Fruit fly (Drosophila melanogaster) ovary, adult (tissue): ENCODE measurements around the gene CG13891.

ENCODE experiments used
- CG17801 ChIP-seq: fragments of 200-800 bp; optimal IDR thresholded peaks from 2 replicates; lab custom pipeline; 2019; ENCODE audit warnings: missing biosample characterization, mild to moderate bottlenecking, missing genetic modification characterization, moderate library complexity; ENCODE audit not compliant: partially characterized antibody

Gene CG13891

dm6 chr3L:438297-438696 lies 4.6 kb upstream of the CG13891 start:
- no peak for TF ChIP-seq CG17801 (GFP tag; lab: Kevin White, UChicago)

DNA sequence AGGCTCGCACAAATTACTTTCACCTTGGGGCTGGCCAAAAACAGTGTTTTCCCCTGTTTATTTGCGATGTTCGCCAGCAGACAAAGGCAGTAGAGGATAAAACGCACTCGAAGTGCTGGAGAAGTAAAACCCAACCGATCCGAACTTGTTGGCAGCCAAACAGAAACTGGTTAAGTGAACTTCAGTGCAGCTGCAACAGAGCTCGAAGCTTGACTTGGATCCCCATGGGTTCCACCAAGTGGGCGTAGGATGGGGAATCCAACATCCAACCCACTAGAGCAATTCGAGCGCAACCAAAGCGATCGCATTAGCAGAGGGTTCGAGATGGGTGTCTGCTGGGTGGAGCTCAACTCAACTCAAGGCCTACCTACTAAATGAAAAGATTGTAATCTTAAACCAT lies 3.9 kb upstream of the CG13891 start:
- no peak for TF ChIP-seq CG17801 (GFP tag; lab: Kevin White, UChicago)

dm6 chr3L:433354-433753 lies 352 bp downstream of the CG13891 start:
- TF ChIP-seq CG17801 (GFP tag; lab: Kevin White, UChicago) = no peak

dm6 chr3L:432565-432964 lies 1.1 kb downstream of the CG13891 start:
- TF ChIP-seq CG17801 (GFP tag; lab: Kevin White, UChicago) = no peak

DNA sequence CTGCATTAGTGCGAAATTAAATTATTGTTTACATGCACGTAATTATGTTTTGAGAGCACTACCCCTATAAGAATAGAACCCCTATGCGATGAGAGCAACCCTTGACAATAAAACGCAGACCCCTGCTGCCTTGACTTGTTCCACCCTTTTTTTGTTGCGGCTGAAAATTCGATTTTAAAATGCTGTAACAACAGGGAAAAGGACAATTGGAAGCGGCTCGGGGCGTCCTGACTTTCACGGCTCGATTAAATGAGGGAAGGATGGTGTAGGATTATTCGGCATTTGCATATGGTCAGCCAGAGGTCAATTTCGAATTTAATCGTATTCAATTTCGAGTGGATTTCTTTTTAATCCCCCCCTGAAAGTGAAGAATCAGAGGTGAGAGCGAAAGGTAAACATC lies 9.1 kb downstream of the CG13891 start:
- TF ChIP-seq CG17801 (GFP tag; lab: Kevin White, UChicago) = no peak

DNA sequence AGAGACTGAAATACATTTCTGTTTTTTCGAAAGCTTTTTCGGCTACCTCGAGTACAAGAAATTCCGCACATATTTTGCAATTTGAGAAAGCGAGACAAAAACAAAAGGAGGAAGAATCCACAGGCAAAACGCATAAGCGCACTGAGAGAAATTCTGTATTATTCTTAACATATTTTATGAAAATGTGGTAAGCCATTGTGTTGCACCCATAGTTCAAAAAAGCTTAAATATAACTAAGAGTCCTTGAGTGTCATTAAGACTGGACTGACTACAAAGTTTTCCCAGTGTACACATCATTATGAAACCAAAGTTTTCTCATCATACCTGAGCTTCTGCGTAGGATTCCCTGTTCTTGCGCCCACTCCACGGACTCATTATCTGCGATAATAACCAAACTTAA lies 13.1 kb downstream of the CG13891 start:
- no peak for TF ChIP-seq CG17801 (GFP tag; lab: Kevin White, UChicago)

dm6 chr3L:416329-416728 lies 17.4 kb downstream of the CG13891 start:
- no peak for TF ChIP-seq CG17801 (GFP tag; lab: Kevin White, UChicago)

- TF ChIP-seq CG17801 (GFP tag; lab: Kevin White, UChicago) = no peak
These were observed 23.9 kb downstream of the CG13891 start for dm6 chr3L:409791-410190.

- TF ChIP-seq CG17801 (GFP tag; lab: Kevin White, UChicago) = no peak
These were observed 33.5 kb downstream of the CG13891 start for dm6 chr3L:400252-400651.

DNA sequence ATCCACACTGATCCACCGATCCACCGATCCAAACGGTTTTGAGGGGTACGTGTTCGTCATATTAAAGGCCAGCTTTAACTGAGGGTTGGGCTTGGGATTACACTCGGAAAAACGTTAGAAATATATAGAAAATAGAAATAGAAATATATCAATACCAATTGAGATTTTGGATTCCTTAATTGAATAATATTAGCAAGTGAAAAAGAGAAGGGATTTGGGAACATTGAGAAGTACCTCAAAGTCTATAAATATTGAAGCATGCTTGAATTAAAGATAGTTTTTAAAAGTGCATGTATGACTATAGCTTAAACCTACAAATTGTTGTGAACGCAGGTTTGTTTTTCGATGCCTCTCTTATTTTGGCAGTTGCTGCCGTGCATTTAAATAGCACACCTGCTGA lies 38.5 kb downstream of the CG13891 start:
- TF ChIP-seq CG17801 (GFP tag; lab: Kevin White, UChicago) = no peak

DNA sequence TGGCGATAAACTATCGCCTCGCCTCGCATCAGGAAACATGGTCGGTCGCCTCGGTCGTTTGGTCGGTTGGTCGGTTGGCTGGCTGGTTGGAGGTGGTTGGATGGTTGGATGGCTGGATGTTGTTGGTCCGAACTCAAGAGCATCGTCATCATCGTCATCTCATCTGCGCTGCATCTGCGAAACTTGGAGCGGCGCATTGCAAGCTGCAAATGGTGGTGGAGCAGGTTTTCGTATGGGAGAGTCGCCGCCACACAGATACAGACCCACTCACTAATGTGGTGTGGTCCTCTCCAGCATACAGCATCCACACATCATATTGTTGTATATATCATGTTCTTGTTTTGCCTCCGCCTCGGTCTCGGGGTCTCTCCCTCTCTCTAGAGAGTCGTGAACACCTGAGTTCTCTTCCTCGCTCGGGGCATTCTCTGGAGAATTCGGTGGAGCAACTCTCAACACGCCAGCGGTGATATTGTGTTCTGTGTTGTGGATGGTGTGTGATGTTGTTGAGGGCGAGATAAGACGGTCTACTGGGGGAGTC lies 41.0 kb downstream of the CG13891 start, which contains the start of gene trh:
Gene trh (minus strand): TSS at position 12 of the 538 bp plus-strand sequence.
- no peak for TF ChIP-seq CG17801 (GFP tag; lab: Kevin White, UChicago)

DNA sequence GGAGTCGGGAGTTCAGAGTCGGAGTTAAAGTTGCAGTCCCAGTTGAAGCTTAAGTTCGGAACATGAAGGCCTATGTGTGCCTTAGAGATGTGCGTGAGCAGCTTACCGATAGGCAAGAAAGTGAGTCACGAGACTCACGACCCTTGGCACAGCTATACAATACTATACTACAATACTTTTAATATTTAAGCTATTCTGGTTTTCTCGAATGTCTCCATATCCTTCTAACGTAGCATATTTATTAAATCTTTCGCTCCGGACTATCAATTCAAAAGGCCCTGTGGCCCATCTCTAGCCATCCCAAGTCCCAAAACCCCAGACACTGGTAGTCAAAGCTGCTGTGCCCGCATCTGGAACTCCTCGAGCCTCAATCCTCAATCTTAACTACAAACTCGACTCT lies 43.5 kb downstream of the CG13891 start:
- TF ChIP-seq CG17801 (GFP tag; lab: Kevin White, UChicago) = no peak

- no peak for TF ChIP-seq CG17801 (GFP tag; lab: Kevin White, UChicago)
These were observed 45.6 kb downstream of the CG13891 start for dm6 chr3L:388094-388493.

DNA sequence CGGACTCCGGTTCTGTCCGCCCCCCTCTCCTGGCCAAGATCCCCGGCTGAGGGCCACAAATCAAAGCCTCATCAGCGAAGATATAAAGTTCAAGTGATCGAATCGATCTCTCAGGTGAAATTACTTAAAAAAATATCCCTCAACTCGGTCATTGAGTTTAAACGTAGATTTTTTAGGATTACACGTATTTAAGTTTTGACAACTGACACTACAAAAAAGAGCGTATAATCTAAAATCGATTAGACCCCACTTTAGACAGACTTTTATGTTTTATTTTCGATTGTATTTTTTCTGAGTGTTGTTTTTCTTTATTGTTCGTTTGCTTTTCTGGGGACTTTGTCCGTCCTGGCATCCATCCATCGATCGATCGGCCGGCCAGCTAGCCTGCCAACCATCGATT lies 48.6 kb downstream of the CG13891 start:
- TF ChIP-seq CG17801 (GFP tag; lab: Kevin White, UChicago) = no peak
